Worm (Caenorhabditis elegans): ENCODE measurements around the gene Y53F4B.36.

- TF ChIP-seq nhr-237 (tag; optimal IDR thresholded peaks at IDR 0.05) (no peak), fkh-2 (tag; optimal IDR thresholded peaks at IDR 0.05) (no peak), ZK546.5 (tag; optimal IDR thresholded peaks at IDR 0.05) (no peak), egl-27 (tag; optimal IDR thresholded peaks at IDR 0.05) (no peak), zag-1 (tag; optimal IDR thresholded peaks at IDR 0.05) (no peak), jun-1 (tag; optimal IDR thresholded peaks at IDR 0.05) (no peak), unc-62 (GFP tag; optimal IDR thresholded peaks at IDR 0.05) (no peak), lin-39 (tag; optimal IDR thresholded peaks at IDR 0.05) (no peak), aly-2 (tag; optimal IDR thresholded peaks at IDR 0.05) (no peak), nhr-76 (tag; optimal IDR thresholded peaks at IDR 0.05) (no peak), pqm-1 (tag; optimal IDR thresholded peaks at IDR 0.05) (no peak), skn-1 (tag; optimal IDR thresholded peaks at IDR 0.05) (no peak), nhr-11 (tag; optimal IDR thresholded peaks at IDR 0.05) (no peak)
Measured at ce11 chrII:15203398-15204068, 27.8 kb downstream of the Y53F4B.36 start.
